Worm (Caenorhabditis elegans): ENCODE data around the gene Y110A2AL.6.

The Y110A2AL.6 gene

ce11 chrII:2796431-2796830 is 45.0 kb downstream of the Y110A2AL.6 start:
- TF ChIP-seq ref-1 (GFP tag; conservative IDR thresholded peaks at IDR 0.05) = no peak
- TF ChIP-seq ztf-29 (GFP tag; IDR thresholded peaks at IDR 0.05) = no peak
- no peak for TF ChIP-seq med-1 (GFP tag; optimal IDR thresholded peaks at IDR 0.05; ENCODE audit: insufficient read depth)
- TF ChIP-seq tab-1 (GFP tag; IDR thresholded peaks at IDR 0.05) = no peak
- no peak for TF ChIP-seq cog-1 (tag; optimal IDR thresholded peaks at IDR 0.05)
- TF ChIP-seq T22C8.4 (GFP tag; IDR thresholded peaks at IDR 0.05) = no peak
- no peak for TF ChIP-seq ztf-23 (GFP tag; IDR thresholded peaks at IDR 0.05)
- no peak for TF ChIP-seq klf-2 (GFP tag; conservative IDR thresholded peaks at IDR 0.05)
- TF ChIP-seq flt-1 (GFP tag; IDR thresholded peaks at IDR 0.05) = no peak

- TF ChIP-seq cog-1 (tag; optimal IDR thresholded peaks at IDR 0.05) (no peak), ztf-29 (GFP tag; IDR thresholded peaks at IDR 0.05) (no peak), klf-2 (GFP tag; conservative IDR thresholded peaks at IDR 0.05) (no peak), tab-1 (GFP tag; IDR thresholded peaks at IDR 0.05) (no peak), flt-1 (GFP tag; IDR thresholded peaks at IDR 0.05) (no peak), ztf-23 (GFP tag; IDR thresholded peaks at IDR 0.05) (no peak), med-1 (GFP tag; optimal IDR thresholded peaks at IDR 0.05; ENCODE audit: insufficient read depth) (no peak), T22C8.4 (GFP tag; IDR thresholded peaks at IDR 0.05) (no peak), ref-1 (GFP tag; conservative IDR thresholded peaks at IDR 0.05) (no peak)
Observed at ce11 chrII:2795413-2795812, 46.0 kb downstream of the Y110A2AL.6 start.

- TF ChIP-seq ztf-29 (GFP tag; IDR thresholded peaks at IDR 0.05) (no peak), ztf-23 (GFP tag; IDR thresholded peaks at IDR 0.05) (no peak), med-1 (GFP tag; optimal IDR thresholded peaks at IDR 0.05; ENCODE audit: insufficient read depth) (no peak), T22C8.4 (GFP tag; IDR thresholded peaks at IDR 0.05) (no peak), cog-1 (tag; optimal IDR thresholded peaks at IDR 0.05) (no peak), klf-2 (GFP tag; conservative IDR thresholded peaks at IDR 0.05) (no peak), flt-1 (GFP tag; IDR thresholded peaks at IDR 0.05) (no peak), tab-1 (GFP tag; IDR thresholded peaks at IDR 0.05) (no peak), ref-1 (GFP tag; conservative IDR thresholded peaks at IDR 0.05) (no peak)
Observed at ce11 chrII:2791693-2792092, 49.7 kb downstream of the Y110A2AL.6 start.
